Fruit fly (Drosophila melanogaster): ENCODE data around the gene CG34155.

The CG34155 gene

DNA sequence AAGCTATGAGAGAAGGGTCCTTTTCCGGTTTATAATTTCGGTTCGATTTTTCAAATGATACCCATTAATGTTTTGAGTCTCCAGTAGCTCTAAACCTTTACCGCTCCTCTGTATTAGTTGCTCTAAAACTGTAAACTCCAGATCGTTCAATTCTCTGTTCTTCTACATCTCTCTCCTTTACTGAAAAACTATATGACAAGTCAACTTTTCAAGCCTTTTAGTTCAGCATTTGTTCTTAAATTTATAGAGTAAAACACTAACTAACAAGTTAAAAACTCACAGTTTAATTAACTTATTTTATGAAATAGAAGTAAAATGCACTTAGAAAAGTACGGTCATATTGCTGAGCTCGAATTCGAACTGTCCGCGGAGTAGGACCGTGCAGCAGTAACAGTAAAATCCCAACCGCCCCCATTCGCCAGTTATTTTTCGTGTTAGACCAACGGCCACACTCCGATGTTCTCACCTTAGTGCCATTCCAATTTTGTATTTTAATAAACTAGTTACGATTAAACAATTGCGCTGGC lies 2.8 kb upstream of the CG34155 start:
- TF ChIP-seq tj (GFP tag; optimal IDR thresholded peaks at IDR 0.05) (no peak), kay (GFP tag; ENCODE audit: borderline replicate concordance) (no peak), CG14711 (tag; optimal IDR thresholded peaks at IDR 0.05) (no peak), CG1620 (GFP tag; optimal IDR thresholded peaks at IDR 0.05) (no peak), CG12768 (GFP tag; optimal IDR thresholded peaks at IDR 0.05) (no peak), CG5204 (GFP tag; optimal IDR thresholded peaks at IDR 0.05) (no peak), ovo (GFP tag; optimal IDR thresholded peaks at IDR 0.05) (no peak), Mnt (GFP tag; optimal IDR thresholded peaks at IDR 0.05) (no peak), bab1 (GFP tag; optimal IDR thresholded peaks at IDR 0.05) (no peak), Clk (GFP tag; optimal IDR thresholded peaks at IDR 0.05) (no peak)

- TF ChIP-seq cnc (optimal IDR thresholded peaks at IDR 0.05) (no peak), Crg-1 (GFP tag; optimal IDR thresholded peaks at IDR 0.05) (no peak), Clk (GFP tag; optimal IDR thresholded peaks at IDR 0.05) (no peak), kay (GFP tag; ENCODE audit: borderline replicate concordance) (no peak), tj (GFP tag; optimal IDR thresholded peaks at IDR 0.05) (no peak), CG11617 (GFP tag; optimal IDR thresholded peaks at IDR 0.05) (no peak), CG7045 (GFP tag; optimal IDR thresholded peaks at IDR 0.05) (no peak), cic (GFP tag; optimal IDR thresholded peaks at IDR 0.05) (no peak), CG14711 (tag; optimal IDR thresholded peaks at IDR 0.05) (no peak), toe (GFP tag; optimal IDR thresholded peaks at IDR 0.05) (no peak), Hr96 (GFP tag; optimal IDR thresholded peaks at IDR 0.05) (no peak), ovo (GFP tag; optimal IDR thresholded peaks at IDR 0.05) (no peak), CG5204 (GFP tag; optimal IDR thresholded peaks at IDR 0.05) (no peak), CG1620 (GFP tag; optimal IDR thresholded peaks at IDR 0.05) (no peak), Mnt (GFP tag; optimal IDR thresholded peaks at IDR 0.05) (no peak), pad (GFP tag; optimal IDR thresholded peaks at IDR 0.05) (no peak), CG33017 (tag; optimal IDR thresholded peaks at IDR 0.05) (no peak), CG7101 (tag; optimal IDR thresholded peaks at IDR 0.05) (no peak)
These were observed 1.2 kb upstream of the CG34155 start for dm6 chr3R:30561207-30561606.

- TF ChIP-seq CG7101 (tag; optimal IDR thresholded peaks at IDR 0.05) (no peak), cnc (optimal IDR thresholded peaks at IDR 0.05) (no peak), CG33017 (tag; optimal IDR thresholded peaks at IDR 0.05) (no peak), Clk (GFP tag; optimal IDR thresholded peaks at IDR 0.05) (no peak), Crg-1 (GFP tag; optimal IDR thresholded peaks at IDR 0.05) (no peak), CG14711 (tag; optimal IDR thresholded peaks at IDR 0.05) (no peak), toe (GFP tag; optimal IDR thresholded peaks at IDR 0.05) (no peak), CG12768 (GFP tag; optimal IDR thresholded peaks at IDR 0.05) (no peak), pad (GFP tag; optimal IDR thresholded peaks at IDR 0.05) (no peak)
These were observed 7.5 kb downstream of the CG34155 start for dm6 chr3R:30552548-30552947.

- no peak for TF ChIP-seq cic (GFP tag; optimal IDR thresholded peaks at IDR 0.05)
- no peak for TF ChIP-seq CG14711 (tag; optimal IDR thresholded peaks at IDR 0.05)
- TF ChIP-seq CG33017 (tag; optimal IDR thresholded peaks at IDR 0.05) = no peak
- no peak for TF ChIP-seq Clk (GFP tag; optimal IDR thresholded peaks at IDR 0.05)
- TF ChIP-seq Crg-1 (GFP tag; optimal IDR thresholded peaks at IDR 0.05) = no peak
- no peak for TF ChIP-seq pad (GFP tag; optimal IDR thresholded peaks at IDR 0.05)
- no peak for TF ChIP-seq CG5204 (GFP tag; optimal IDR thresholded peaks at IDR 0.05)
- no peak for TF ChIP-seq CG7045 (GFP tag; optimal IDR thresholded peaks at IDR 0.05)
- no peak for TF ChIP-seq bab1 (GFP tag; optimal IDR thresholded peaks at IDR 0.05)
- no peak for TF ChIP-seq tj (GFP tag; optimal IDR thresholded peaks at IDR 0.05)
- TF ChIP-seq CG1620 (GFP tag; optimal IDR thresholded peaks at IDR 0.05) = no peak
- TF ChIP-seq ovo (GFP tag; optimal IDR thresholded peaks at IDR 0.05) = no peak
- no peak for TF ChIP-seq toe (GFP tag; optimal IDR thresholded peaks at IDR 0.05)
- no peak for TF ChIP-seq Mnt (GFP tag; optimal IDR thresholded peaks at IDR 0.05)
- no peak for TF ChIP-seq CG7101 (tag; optimal IDR thresholded peaks at IDR 0.05)
- TF ChIP-seq Hr96 (GFP tag; optimal IDR thresholded peaks at IDR 0.05) = no peak
- TF ChIP-seq CG11617 (GFP tag; optimal IDR thresholded peaks at IDR 0.05) = no peak
- no peak for TF ChIP-seq kay (GFP tag; ENCODE audit: borderline replicate concordance)
These were observed 10.0 kb downstream of the CG34155 start for dm6 chr3R:30550044-30550443.

DNA sequence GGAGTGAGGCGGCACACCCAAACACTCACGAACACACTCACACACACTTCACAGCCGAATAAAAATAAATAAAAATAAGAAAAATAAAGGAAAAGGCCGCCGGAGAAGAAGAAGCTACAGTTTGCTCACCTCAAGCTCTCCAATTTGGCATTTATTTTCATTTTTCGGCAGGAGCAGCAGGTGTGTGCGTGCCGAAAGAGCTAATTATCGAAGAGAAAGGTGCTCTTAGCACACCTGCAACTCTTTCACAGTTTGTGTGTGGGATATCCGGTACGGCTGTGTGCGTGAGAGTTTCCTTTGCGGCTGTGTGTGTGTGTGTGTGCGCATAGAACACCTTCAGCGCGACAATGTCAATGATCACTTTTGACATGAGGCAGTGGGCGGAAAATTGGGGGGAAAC lies 15.0 kb downstream of the CG34155 start:
- TF ChIP-seq bab1 (GFP tag; optimal IDR thresholded peaks at IDR 0.05) = no peak
- TF ChIP-seq Crg-1 (GFP tag; optimal IDR thresholded peaks at IDR 0.05) = no peak
- no peak for TF ChIP-seq Hr96 (GFP tag; optimal IDR thresholded peaks at IDR 0.05)
- TF ChIP-seq CG5204 (GFP tag; optimal IDR thresholded peaks at IDR 0.05) = no peak
- TF ChIP-seq Clk (GFP tag; optimal IDR thresholded peaks at IDR 0.05) = no peak
- TF ChIP-seq kay (GFP tag; ENCODE audit: borderline replicate concordance) = no peak
- TF ChIP-seq CG12768 (GFP tag; optimal IDR thresholded peaks at IDR 0.05) = no peak
- TF ChIP-seq toe (GFP tag; optimal IDR thresholded peaks at IDR 0.05) = no peak
- no peak for TF ChIP-seq CG14711 (tag; optimal IDR thresholded peaks at IDR 0.05)
- no peak for TF ChIP-seq ovo (GFP tag; optimal IDR thresholded peaks at IDR 0.05)
- TF ChIP-seq CG11617 (GFP tag; optimal IDR thresholded peaks at IDR 0.05) = no peak
- TF ChIP-seq Mnt (GFP tag; optimal IDR thresholded peaks at IDR 0.05) = no peak
- TF ChIP-seq cnc (optimal IDR thresholded peaks at IDR 0.05) = no peak
- no peak for TF ChIP-seq cic (GFP tag; optimal IDR thresholded peaks at IDR 0.05)
- no peak for TF ChIP-seq CG7045 (GFP tag; optimal IDR thresholded peaks at IDR 0.05)
- no peak for TF ChIP-seq tj (GFP tag; optimal IDR thresholded peaks at IDR 0.05)

DNA sequence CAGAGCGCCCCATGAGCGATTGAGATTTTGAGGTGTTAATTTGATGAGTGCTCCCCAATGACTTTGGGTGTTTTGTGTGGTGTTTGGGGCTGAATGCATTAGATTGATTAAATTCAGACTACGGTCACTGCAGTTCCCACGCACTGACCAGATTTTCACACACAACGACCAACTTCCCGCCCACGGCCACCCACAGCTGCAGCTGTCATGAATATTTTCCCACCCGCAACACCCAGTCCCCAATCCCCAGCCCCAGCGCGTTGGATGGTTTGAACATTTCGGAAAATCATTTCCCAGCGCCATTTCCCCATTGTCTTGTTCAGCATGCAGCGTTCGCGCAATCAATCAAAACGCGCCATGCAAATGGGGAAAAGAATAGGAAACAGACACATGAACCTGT lies 18.5 kb downstream of the CG34155 start:
- TF ChIP-seq cnc (optimal IDR thresholded peaks at IDR 0.05) = no peak

dm6 chr3R:30540196-30540595 lies 19.8 kb downstream of the CG34155 start:
- TF ChIP-seq tj (GFP tag; optimal IDR thresholded peaks at IDR 0.05) (no peak), Crg-1 (GFP tag; optimal IDR thresholded peaks at IDR 0.05) (no peak), Clk (GFP tag; optimal IDR thresholded peaks at IDR 0.05) (no peak), cnc (optimal IDR thresholded peaks at IDR 0.05) (no peak), Hr96 (GFP tag; optimal IDR thresholded peaks at IDR 0.05) (peak; percentile 44), CG5204 (GFP tag; optimal IDR thresholded peaks at IDR 0.05) (peak; percentile 38), CG7101 (tag; optimal IDR thresholded peaks at IDR 0.05) (peak; percentile 24), CG33017 (tag; optimal IDR thresholded peaks at IDR 0.05) (peak; percentile 20), kay (GFP tag; ENCODE audit: borderline replicate concordance) (no peak), pad (GFP tag; optimal IDR thresholded peaks at IDR 0.05) (no peak), bab1 (GFP tag; optimal IDR thresholded peaks at IDR 0.05) (no peak), CG1620 (GFP tag; optimal IDR thresholded peaks at IDR 0.05) (no peak), CG14711 (tag; optimal IDR thresholded peaks at IDR 0.05) (peak; percentile 44), CG12768 (GFP tag; optimal IDR thresholded peaks at IDR 0.05) (peak; percentile 38), CG11617 (GFP tag; optimal IDR thresholded peaks at IDR 0.05) (no peak), toe (GFP tag; optimal IDR thresholded peaks at IDR 0.05) (peak; percentile 37), CG7045 (GFP tag; optimal IDR thresholded peaks at IDR 0.05) (peak; percentile 62), Mnt (GFP tag; optimal IDR thresholded peaks at IDR 0.05) (no peak)
